Worm (Caenorhabditis elegans) whole organism, dauer: ENCODE measurements around the gene ugt-48.

Experiments used
- unc-62 ChIP-seq: sonication (generic microtip); optimal IDR thresholded peaks from 2 replicates; lab custom pipeline; 2017; ENCODE audit warnings: missing biosample characterization, missing genetic modification reagents, missing genetic modification characterization

ugt-48 gene

ce11 chrV:5548051-5548450 is at the start of gene ugt-48:
Gene ugt-48 (minus strand): TSS chrV:5548062.
- TF ChIP-seq unc-62 (GFP tag; lab: Kevin White, UChicago), result no peak

ce11 chrV:5596391-5597030 is 48.6 kb upstream of the ugt-48 start, which contains the start of gene zhit-1:
Gene zhit-1 (minus strand): TSS chrV:5596551.
- TF ChIP-seq unc-62 (GFP tag; lab: Kevin White, UChicago), result no peak

- TF ChIP-seq unc-62 (GFP tag; lab: Kevin White, UChicago), result no peak
Observed at ce11 chrV:5594315-5594714, 46.5 kb upstream of the ugt-48 start, which contains the start of gene crn-2. Gene crn-2 (plus strand): TSS chrV:5594615.

DNA sequence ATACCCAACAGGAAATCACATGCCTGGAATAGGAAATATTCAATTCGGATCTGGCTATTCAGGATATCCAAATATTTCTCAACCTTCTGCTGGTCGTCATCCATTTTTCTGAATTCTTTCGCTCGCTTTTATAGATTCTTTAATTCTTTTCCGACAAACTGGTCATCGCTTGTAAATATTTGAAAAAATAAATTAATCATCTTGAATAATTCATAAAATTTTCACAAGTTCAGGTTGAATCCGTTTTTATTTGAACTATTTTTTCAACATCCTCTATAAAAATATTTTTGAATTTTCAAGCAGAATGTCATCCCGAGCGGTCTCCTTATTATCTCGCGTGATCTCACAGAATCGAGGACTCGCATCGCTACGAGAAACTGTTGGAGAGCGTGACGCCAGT is 45.5 kb upstream of the ugt-48 start, which contains the start of gene mrpl-48:
Gene mrpl-48 (plus strand): TSS at position 301 of the 400 bp plus-strand sequence.
- no peak for TF ChIP-seq unc-62 (GFP tag; lab: Kevin White, UChicago)

DNA sequence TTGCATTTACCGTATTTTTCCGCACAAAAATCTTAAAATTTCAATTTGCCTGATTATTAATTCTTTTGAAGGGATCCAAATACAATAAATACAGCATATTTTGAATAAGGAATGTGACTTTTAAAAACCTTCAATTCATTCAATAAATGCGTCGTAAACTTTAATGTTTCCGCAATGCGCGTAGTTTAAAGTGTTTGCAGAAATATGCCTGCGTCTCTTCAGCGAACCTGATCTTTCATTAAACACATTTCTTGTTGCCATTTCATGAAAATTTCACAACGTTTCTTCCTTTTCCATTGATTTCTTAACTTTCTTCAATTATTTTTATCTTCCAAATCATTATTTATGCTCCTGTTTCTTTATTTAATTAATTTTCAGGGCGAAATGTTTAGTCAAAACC is 44.5 kb upstream of the ugt-48 start, which contains the start of gene vps-37:
Gene vps-37 (plus strand): TSS at position 378 of the 400 bp plus-strand sequence.
- TF ChIP-seq unc-62 (GFP tag; lab: Kevin White, UChicago), result no peak

DNA sequence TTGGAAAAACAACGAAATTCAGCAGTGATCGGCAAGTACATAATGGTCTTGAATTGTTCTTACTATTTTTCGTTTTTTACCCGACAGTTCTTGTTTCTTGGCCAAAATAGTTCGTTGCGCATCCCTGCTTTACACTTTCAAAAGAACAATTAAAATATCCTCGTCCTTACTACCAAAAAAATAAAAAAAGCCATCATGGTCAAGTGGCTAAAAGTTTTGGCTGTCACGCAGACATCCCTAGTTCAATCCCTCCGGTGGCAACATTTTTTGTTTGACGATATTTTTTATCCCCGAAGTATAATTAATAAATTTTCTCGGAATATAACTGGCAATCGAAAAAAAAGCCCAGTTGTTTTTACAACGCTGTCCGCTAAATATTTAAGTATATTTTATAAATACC is 44.0 kb upstream of the ugt-48 start:
- TF ChIP-seq unc-62 (GFP tag; lab: Kevin White, UChicago), result no peak

DNA sequence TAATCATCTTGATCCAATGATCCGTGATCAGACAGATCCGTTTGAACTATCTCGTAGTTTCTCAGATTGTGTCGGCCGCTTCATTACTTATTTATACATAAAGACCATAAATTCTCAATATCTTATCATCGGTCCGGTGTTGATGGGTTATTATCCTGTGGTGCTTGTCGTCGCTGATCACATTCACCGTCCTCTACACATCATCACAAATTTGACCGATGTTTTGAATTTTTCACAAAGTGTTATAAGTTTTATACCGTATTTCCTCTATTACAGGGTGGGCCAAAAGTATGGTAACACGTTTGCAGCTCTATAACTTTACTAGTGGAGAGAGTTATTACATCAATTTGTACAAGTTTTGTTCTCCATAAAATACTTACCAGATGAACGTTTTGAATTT is 40.1 kb upstream of the ugt-48 start:
- no peak for TF ChIP-seq unc-62 (GFP tag; lab: Kevin White, UChicago)

ce11 chrV:5587042-5587441 is 39.2 kb upstream of the ugt-48 start:
- TF ChIP-seq unc-62 (GFP tag; lab: Kevin White, UChicago), result no peak

DNA sequence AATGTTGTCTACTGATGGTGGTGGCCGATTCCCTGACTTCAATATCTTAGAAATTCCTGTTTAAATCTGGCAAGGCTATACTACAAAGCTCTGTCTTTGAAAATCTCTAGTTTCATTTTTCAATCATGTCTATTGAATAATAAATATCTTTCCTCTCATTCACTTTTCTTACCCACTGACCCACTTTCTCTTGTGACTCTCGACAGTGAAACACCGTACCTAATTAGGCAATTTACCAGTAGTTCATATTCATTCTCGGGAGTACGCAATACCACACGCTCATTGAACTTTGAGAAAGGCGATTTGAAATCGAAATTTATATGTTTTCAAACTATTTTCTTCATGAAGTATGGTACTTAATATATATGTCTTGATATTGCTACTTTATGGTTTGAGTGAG is 37.0 kb upstream of the ugt-48 start, which contains the start of gene CD4.11:
Gene CD4.11 (plus strand): TSS at position 301 of the 400 bp plus-strand sequence.
- no peak for TF ChIP-seq unc-62 (GFP tag; lab: Kevin White, UChicago)

DNA sequence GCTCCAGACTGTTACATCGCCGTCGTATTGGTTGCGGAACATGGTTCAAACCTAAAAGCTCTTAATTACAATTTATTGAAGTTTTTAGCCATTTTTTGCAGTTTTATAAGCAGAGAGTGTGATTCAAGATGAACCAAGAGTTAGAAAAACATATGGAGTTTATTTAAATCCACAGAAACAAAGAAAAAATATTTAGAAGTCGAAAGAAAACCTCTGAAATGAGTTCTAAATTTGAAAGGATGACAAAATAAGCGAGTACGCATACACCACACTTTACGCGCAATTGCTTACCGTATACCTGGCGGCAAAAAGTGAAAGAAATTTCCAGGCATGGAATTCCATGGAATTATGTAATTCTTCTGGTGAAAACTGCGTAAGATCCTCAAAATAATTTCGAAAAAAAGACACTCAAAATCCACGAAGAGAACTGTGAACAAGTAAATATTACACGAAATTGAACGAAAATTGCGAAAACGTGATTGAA is 36.5 kb upstream of the ugt-48 start, which contains the start of gene pas-6:
Gene pas-6 (minus strand): TSS at position 51 of the 484 bp plus-strand sequence.
- no peak for TF ChIP-seq unc-62 (GFP tag; lab: Kevin White, UChicago)

DNA sequence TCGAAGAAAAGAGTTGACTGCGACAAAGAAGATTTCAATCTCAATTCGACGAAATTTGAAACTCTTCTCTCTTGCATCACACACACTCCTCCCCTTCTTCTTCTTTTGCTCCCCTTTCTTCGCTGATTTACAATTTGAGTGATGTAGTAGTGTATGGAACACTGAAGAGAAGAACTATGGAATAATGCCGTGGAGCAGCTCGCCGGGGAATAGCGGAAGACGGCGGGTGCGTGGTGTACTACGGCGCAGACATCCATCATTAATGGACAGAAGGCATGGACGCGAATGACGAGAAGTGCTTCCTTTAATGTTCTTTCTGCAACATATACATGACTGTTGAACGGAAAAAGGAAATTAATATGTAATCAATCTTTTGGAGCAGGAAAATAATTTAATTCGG is 35.0 kb upstream of the ugt-48 start:
- no peak for TF ChIP-seq unc-62 (GFP tag; lab: Kevin White, UChicago)

DNA sequence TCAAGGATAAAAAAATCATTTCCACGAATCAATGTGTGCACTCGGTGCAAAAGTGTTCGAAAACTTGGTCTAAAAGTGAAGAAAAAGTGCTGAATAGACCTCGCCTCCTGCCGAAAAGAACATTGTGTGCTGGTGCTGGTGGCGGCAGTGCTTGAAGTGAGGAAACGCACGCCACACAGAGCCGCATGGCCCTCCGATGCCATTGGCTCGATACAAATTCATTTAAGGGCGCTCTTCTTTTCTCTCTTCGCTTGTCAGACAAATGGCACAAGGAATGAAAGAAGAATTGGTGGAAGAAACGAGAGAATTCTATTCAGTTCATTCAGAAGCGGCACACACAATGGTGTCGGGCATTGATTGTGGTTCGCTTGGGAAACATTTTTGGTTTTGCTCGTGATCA is 34.4 kb upstream of the ugt-48 start:
- TF ChIP-seq unc-62 (GFP tag; lab: Kevin White, UChicago), result no peak

DNA sequence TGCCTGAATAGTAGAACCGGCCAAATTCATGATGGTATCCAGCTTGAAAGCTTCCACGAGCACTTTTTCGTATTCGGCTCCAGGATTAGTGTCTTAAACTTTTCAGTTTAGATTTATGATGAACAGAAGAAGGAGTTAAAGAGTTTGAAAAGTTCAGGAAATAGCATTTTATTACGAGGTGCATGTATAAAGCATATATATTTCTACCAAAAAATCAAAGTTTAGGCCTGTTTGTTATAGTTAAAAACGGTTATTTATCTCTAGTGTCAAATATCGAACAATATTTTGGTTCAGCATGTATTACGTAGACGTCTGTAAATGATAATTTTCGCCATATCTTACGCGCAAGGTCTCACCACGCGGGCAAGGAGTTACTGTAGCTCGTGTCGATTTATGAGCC is 33.5 kb upstream of the ugt-48 start, which contains the start of gene klc-2:
Gene klc-2 (minus strand): TSS at position 101 of the 400 bp plus-strand sequence.
- TF ChIP-seq unc-62 (GFP tag; lab: Kevin White, UChicago), result no peak

DNA sequence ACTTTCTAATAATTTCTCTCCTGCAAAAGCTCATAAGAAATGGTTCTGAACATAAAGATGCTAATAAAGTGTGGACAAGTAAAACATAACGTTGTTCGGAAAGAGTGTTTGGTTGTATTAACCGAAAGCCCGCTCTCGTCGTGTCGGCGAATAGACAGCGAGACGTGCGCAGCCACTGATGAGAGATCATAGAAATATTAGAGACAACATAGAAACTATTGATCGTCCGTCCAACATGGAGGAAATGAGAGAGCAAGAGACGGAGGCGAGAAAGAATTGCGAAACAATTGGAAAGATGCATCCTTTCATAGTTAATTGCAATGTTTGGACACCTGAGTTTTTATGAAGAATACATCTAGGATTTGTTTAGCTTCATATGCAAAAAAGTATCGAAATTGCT is 32.7 kb upstream of the ugt-48 start:
- no peak for TF ChIP-seq unc-62 (GFP tag; lab: Kevin White, UChicago)

DNA sequence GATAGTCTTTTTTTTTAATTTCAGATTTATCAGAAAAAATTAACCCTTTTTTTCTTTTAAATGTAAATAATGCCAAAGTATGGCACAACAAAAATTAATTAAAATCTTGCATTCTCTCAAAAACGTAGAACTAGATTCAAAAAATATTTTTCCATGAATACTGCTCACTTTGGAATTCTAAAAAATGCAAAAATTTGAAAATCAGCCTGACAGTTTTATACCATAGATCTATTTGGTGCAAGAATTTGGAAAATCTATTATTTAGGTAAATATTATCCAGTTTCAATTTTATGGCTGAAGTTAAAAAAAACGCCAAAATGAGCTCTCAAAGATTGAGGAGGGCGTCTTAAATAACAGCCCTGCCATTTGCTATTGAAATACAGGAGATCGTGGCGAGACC is 31.8 kb upstream of the ugt-48 start:
- no peak for TF ChIP-seq unc-62 (GFP tag; lab: Kevin White, UChicago)

DNA sequence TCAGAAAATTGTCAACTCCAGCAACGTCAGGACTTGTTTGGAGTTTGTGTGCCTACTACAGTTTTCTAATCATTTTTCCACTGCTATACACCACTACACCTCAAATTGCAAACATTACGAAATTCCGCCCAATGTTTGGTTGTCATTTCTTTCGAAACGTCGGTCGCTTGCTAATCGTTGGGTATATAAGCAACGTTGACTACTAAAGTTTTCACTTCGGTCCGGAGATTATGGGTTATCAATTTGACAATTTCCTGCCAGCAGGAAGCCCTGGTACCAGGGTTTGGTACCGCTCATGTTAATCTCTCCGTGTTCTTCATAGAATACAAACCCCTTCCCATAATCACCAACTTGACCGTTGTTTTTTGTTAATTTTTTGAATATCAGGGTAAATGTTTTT is 28.1 kb upstream of the ugt-48 start:
- TF ChIP-seq unc-62 (GFP tag; lab: Kevin White, UChicago), result no peak

ce11 chrV:5571691-5572090 is 23.8 kb upstream of the ugt-48 start:
- no peak for TF ChIP-seq unc-62 (GFP tag; lab: Kevin White, UChicago)
